Fruit fly (Drosophila melanogaster): Measurements from ENCODE around the gene SNF4Agamma.
A peak's percentile ranks its signal among the peaks of the same experiment; 100 is the strongest.

Gene SNF4Agamma

dm6 chr3R:21140458-21140857, at the start of gene SNF4Agamma:
Gene SNF4Agamma (plus strand): TSS chr3R:21140739.
- peak; percentile 20 for TF ChIP-seq CG4854 (GFP tag; optimal IDR thresholded peaks at IDR 0.05)
- peak; percentile 88 for TF ChIP-seq Dll (GFP tag; IDR thresholded peaks at IDR 0.05; ENCODE audit: partially characterized antibody)
- TF ChIP-seq sug (tag; optimal IDR thresholded peaks at IDR 0.05) = peak; percentile 63
- TF ChIP-seq CG2875 (GFP tag; optimal IDR thresholded peaks at IDR 0.05) = no peak
- TF ChIP-seq Sry-δ (GFP tag; optimal IDR thresholded peaks at IDR 0.05) = peak; percentile 50
- peak; percentile 79 for TF ChIP-seq BEAF-32 (GFP tag; optimal IDR thresholded peaks at IDR 0.05)
- TF ChIP-seq jumu (GFP tag; optimal IDR thresholded peaks at IDR 0.05) = no peak
- TF ChIP-seq Hmr (GFP tag; optimal IDR thresholded peaks at IDR 0.05) = no peak
- TF ChIP-seq sd (tag; optimal IDR thresholded peaks at IDR 0.05) = peak; percentile 3
- peak; percentile 58; the same call in 2 of the 3 replicates for TF ChIP-seq Opbp (GFP tag; IDR thresholded peaks at IDR 0.05; ENCODE audit: partially characterized antibody)
- TF ChIP-seq luna (GFP tag; optimal IDR thresholded peaks at IDR 0.05) = no peak
- TF ChIP-seq crp (GFP tag; optimal IDR thresholded peaks at IDR 0.05) = no peak
- no peak for TF ChIP-seq Eip74EF (GFP tag; optimal IDR thresholded peaks at IDR 0.05)
- TF ChIP-seq pum (GFP tag; optimal IDR thresholded peaks at IDR 0.05) = peak; percentile 14
- 0 out of 2 replicates have a peak, but pooled peaks have one; percentile 16 for TF ChIP-seq esg (GFP tag; conservative IDR thresholded peaks at IDR 0.05)
- TF ChIP-seq Abd-B (GFP tag; optimal IDR thresholded peaks at IDR 0.05) = peak; percentile 70
- TF ChIP-seq gcm2 (GFP tag; optimal IDR thresholded peaks at IDR 0.05) = no peak
- peak; percentile 41 for TF ChIP-seq CG2120 (GFP tag; optimal IDR thresholded peaks at IDR 0.05)
- no peak for TF ChIP-seq emc (GFP tag; optimal IDR thresholded peaks at IDR 0.05)
- peak; percentile 63 for TF ChIP-seq hbn (GFP tag; IDR thresholded peaks at IDR 0.05; ENCODE audit: partially characterized antibody)
- TF ChIP-seq eve (GFP tag; optimal IDR thresholded peaks at IDR 0.05) = no peak
- TF ChIP-seq Atf6 (GFP tag; IDR thresholded peaks at IDR 0.05) = peak; percentile 41; the same call in 1 of the 2 replicates
- TF ChIP-seq CoRest (tag; optimal IDR thresholded peaks at IDR 0.05) = peak; percentile 56
- TF ChIP-seq B-H2 (GFP tag; optimal IDR thresholded peaks at IDR 0.05) = peak; percentile 35
- peak; percentile 98 for TF ChIP-seq E2f2 (GFP tag; IDR thresholded peaks at IDR 0.05)
- TF ChIP-seq klu (GFP tag; IDR thresholded peaks at IDR 0.05) = no peak
- TF ChIP-seq Hr3 (GFP tag; optimal IDR thresholded peaks at IDR 0.05) = peak; percentile 19
- TF ChIP-seq Camta (GFP tag; optimal IDR thresholded peaks at IDR 0.05) = peak; percentile 7
- TF ChIP-seq CG7987 (GFP tag; optimal IDR thresholded peaks at IDR 0.05) = no peak
- no peak for TF ChIP-seq bowl (GFP tag; IDR thresholded peaks at IDR 0.05)
- TF ChIP-seq CG34224 (GFP tag; IDR thresholded peaks at IDR 0.05; ENCODE audit: partially characterized antibody) = peak; percentile 65
- TF ChIP-seq sisA (GFP tag; IDR thresholded peaks at IDR 0.05) = peak; percentile 21; the same call in 1 of the 2 replicates
- TF ChIP-seq vvl (GFP tag; IDR thresholded peaks at IDR 0.05) = 0 out of 2 replicates have a peak, but pooled peaks have one; percentile 37
- TF ChIP-seq HmgZ (tag; optimal IDR thresholded peaks at IDR 0.05) = peak; percentile 53
- TF ChIP-seq YL-1 (GFP tag; optimal IDR thresholded peaks at IDR 0.05) = no peak
- TF ChIP-seq stwl (tag; optimal IDR thresholded peaks at IDR 0.05) = peak; percentile 84
- no peak for TF ChIP-seq Bteb2 (GFP tag; optimal IDR thresholded peaks at IDR 0.05)
- peak; percentile 65 for TF ChIP-seq Rfx (GFP tag; IDR thresholded peaks at IDR 0.05)
- TF ChIP-seq phol (tag; optimal IDR thresholded peaks at IDR 0.05) = peak; percentile 46
- peak; percentile 64 for TF ChIP-seq CG8290 (GFP tag; optimal IDR thresholded peaks at IDR 0.05)
- peak in 1 of 2 experiments; percentile 4 for TF ChIP-seq CG8290 (tag; optimal IDR thresholded peaks at IDR 0.05)
- TF ChIP-seq gsb-n (tag; optimal IDR thresholded peaks at IDR 0.05) = peak; percentile 67
- peak; percentile 50 for TF ChIP-seq gem (tag; optimal IDR thresholded peaks at IDR 0.05)
- peak; percentile 53; the same call in 2 of the 3 replicates for TF ChIP-seq HLH4C (GFP tag; IDR thresholded peaks at IDR 0.05; ENCODE audit: partially characterized antibody)
- peak; percentile 45 for TF ChIP-seq Lhr (GFP tag; optimal IDR thresholded peaks at IDR 0.05)
- TF ChIP-seq nau (GFP tag; optimal IDR thresholded peaks at IDR 0.05) = no peak
- peak; percentile 35 for TF ChIP-seq CG2116 (GFP tag; optimal IDR thresholded peaks at IDR 0.05)
- TF ChIP-seq zfh2 (GFP tag; optimal IDR thresholded peaks at IDR 0.05) = peak; percentile 50
- TF ChIP-seq CG30403 (GFP tag; optimal IDR thresholded peaks at IDR 0.05) = peak; percentile 62
- 0 out of 3 replicates have a peak, but pooled peaks have one; percentile 44 for TF ChIP-seq ken (GFP tag; IDR thresholded peaks at IDR 0.05)
